Fruit fly (Drosophila melanogaster) whole organism, prepupa: ENCODE data around the gene CG6985.

Source experiments
- CG16779 ChIP-seq: fragments of 200-800 bp; sonication (Bioruptor generic); optimal IDR thresholded peaks from 3 replicates; lab custom pipeline; 2017; ENCODE audit warnings: missing biosample characterization, mild to moderate bottlenecking, missing genetic modification characterization
- CG3919 ChIP-seq: fragments of 200-800 bp; sonication (Bioruptor generic); optimal IDR thresholded peaks from 3 replicates; lab custom pipeline; 2016; ENCODE audit warnings: missing biosample characterization, missing genetic modification characterization
- CG6163 ChIP-seq: fragments of 200-800 bp; sonication (Bioruptor generic); IDR thresholded peaks from 3 replicates; pipeline ENCODE4 v1.3.6; 2022; ENCODE audit warnings: missing biosample characterization, missing genetic modification characterization
- Gug ChIP-seq: fragments of 200-800 bp; sonication (Bioruptor generic); IDR thresholded peaks from 2 replicates; pipeline ENCODE4 v1.3.6; 2022; ENCODE audit warnings: missing biosample characterization, missing genetic modification characterization
- Hr38 ChIP-seq: sonication (Bioruptor generic); optimal IDR thresholded peaks from 2 replicates; lab custom pipeline; 2016; ENCODE audit warnings: missing biosample characterization, missing genetic modification characterization
- Hr39 ChIP-seq: fragments of 200-800 bp; sonication (Bioruptor generic); optimal IDR thresholded peaks from 2 replicates; lab custom pipeline; 2016; ENCODE audit warnings: missing biosample characterization, missing genetic modification characterization
- esn ChIP-seq: fragments of 200-800 bp; sonication (Bioruptor generic); optimal IDR thresholded peaks from 2 replicates; lab custom pipeline; 2016; ENCODE audit warnings: missing biosample characterization, mild to moderate bottlenecking, missing genetic modification characterization, moderate library complexity
- fd85E ChIP-seq: fragments of 200-800 bp; sonication (Bioruptor generic); optimal IDR thresholded peaks from 3 replicates; lab custom pipeline; 2016; ENCODE audit warnings: missing biosample characterization, missing genetic modification characterization

DNA sequence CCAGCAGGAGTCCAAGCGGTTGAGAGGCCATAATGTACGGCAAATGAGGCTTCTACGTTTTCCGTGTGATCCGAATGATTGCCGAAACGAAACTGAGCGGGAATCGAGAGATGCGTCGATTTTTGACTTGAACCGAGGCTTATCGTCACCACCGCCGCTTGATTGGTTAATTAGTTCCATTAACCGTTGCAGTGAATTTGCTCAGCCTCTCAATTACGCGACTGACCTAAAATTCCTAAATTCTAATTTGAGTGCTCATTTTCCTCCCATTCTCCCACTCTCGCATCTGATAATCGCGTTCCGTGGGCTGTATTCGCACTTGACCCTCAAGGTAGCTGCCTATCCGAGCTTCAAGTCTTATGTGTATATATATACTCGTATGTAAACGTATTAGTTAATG, 25.1 kb downstream of the CG6985 start, which contains the start of gene Nepl15:
- TF ChIP-seq CG16779 (tag; lab: Kevin White, UChicago) (no peak), Gug (GFP tag; lab: Robert Waterston, UW) (no peak), CG6163 (GFP tag; lab: Robert Waterston, UW) (no peak), Hr38 (GFP tag; lab: Kevin White, UChicago) (no peak), fd85E (GFP tag; lab: Kevin White, UChicago) (no peak), CG3919 (GFP tag; lab: Kevin White, UChicago) (no peak), Hr39 (GFP tag; lab: Kevin White, UChicago) (no peak), esn (no peak)
